Worm (Caenorhabditis elegans): ENCODE results near the gene lig-4.

The lig-4 gene

ce11 chrIII:7570083-7570695 lies 48.9 kb downstream of the lig-4 start, which contains the start of gene R13A5.7 (continued):
- TF ChIP-seq Y75B8A.6 (GFP tag; IDR thresholded peaks at IDR 0.05) (no peak), unc-62 (GFP tag; optimal IDR thresholded peaks at IDR 0.05 in 1 of 2) (peak in 1 of 2 experiments; percentile 97), unc-62 (tag; optimal IDR thresholded peaks at IDR 0.05) (no peak), nhr-25 (tag; optimal IDR thresholded peaks at IDR 0.05; ENCODE audit: borderline replicate concordance, insufficient read depth) (peak; percentile 70), sdz-12 (GFP tag; optimal IDR thresholded peaks at IDR 0.05) (no peak), nhr-77 (tag; optimal IDR thresholded peaks at IDR 0.05) (peak; percentile 67), aha-1 (tag) (peak; percentile 14), zip-2 (tag; optimal IDR thresholded peaks at IDR 0.05) (no peak), R02D3.7 (tag; optimal IDR thresholded peaks at IDR 0.05) (no peak), jun-1 (tag; optimal IDR thresholded peaks at IDR 0.05) (no peak), tra-1 (GFP tag; IDR thresholded peaks at IDR 0.05) (0 out of 2 replicates have a peak, but pooled peaks have one; percentile 37), mes-2 (tag; optimal IDR thresholded peaks at IDR 0.05; ENCODE audit: poor library complexity, severe bottlenecking) (peak; percentile 69), hif-1 (tag; optimal IDR thresholded peaks at IDR 0.05) (peak in 1 of 2 experiments; percentile 36), hlh-30 (tag; optimal IDR thresholded peaks at IDR 0.05; ENCODE audit: insufficient read depth) (peak; percentile 95), T20F7.1 (GFP tag; optimal IDR thresholded peaks at IDR 0.05) (peak; percentile 63), lsy-2 (tag; optimal IDR thresholded peaks at IDR 0.05) (peak; percentile 85 to 86), nhr-6 (tag; optimal IDR thresholded peaks at IDR 0.05) (peak; percentile 75), unc-130 (GFP tag; optimal IDR thresholded peaks at IDR 0.05) (no peak), ctbp-1 (GFP tag; IDR thresholded peaks at IDR 0.05) (peak; percentile 63; the same call in 1 of the 2 replicates)

ce11 chrIII:7571726-7572125 lies 50.5 kb downstream of the lig-4 start:
- TF ChIP-seq F49E8.2 (tag; optimal IDR thresholded peaks at IDR 0.05; ENCODE audit: borderline replicate concordance) = peak; percentile 23
- TF ChIP-seq ceh-32 (tag; optimal IDR thresholded peaks at IDR 0.05; ENCODE audit: poor library complexity) = no peak
- TF ChIP-seq nhr-10 (tag; optimal IDR thresholded peaks at IDR 0.05) = no peak
- TF ChIP-seq arid-1 (GFP tag; conservative IDR thresholded peaks at IDR 0.05) = 0 out of 2 replicates have a peak, but pooled peaks have one; percentile 36
- no peak for TF ChIP-seq pqm-1 (tag; optimal IDR thresholded peaks at IDR 0.05)
- no peak for TF ChIP-seq nhr-41 (GFP tag; IDR thresholded peaks at IDR 0.05)
- TF ChIP-seq skn-1 (tag; optimal IDR thresholded peaks at IDR 0.05) = no peak
- TF ChIP-seq snpc-1.2 (GFP tag; IDR thresholded peaks at IDR 0.05) = peak; percentile 35; the same call in 1 of the 2 replicates
- no peak for TF ChIP-seq lin-39 (tag; optimal IDR thresholded peaks at IDR 0.05)
- TF ChIP-seq nhr-25 (tag; optimal IDR thresholded peaks at IDR 0.05; ENCODE audit: borderline replicate concordance, insufficient read depth) = no peak
- no peak for TF ChIP-seq zag-1 (tag; optimal IDR thresholded peaks at IDR 0.05)
- TF ChIP-seq aha-1 (tag) = peak; percentile 43
- peak; percentile 40; the same call in 1 of the 2 replicates for TF ChIP-seq lin-38 (GFP tag; IDR thresholded peaks at IDR 0.05)
- no peak for TF ChIP-seq D1046.2 (GFP tag; IDR thresholded peaks at IDR 0.05)
- TF ChIP-seq hlh-30 (tag; optimal IDR thresholded peaks at IDR 0.05; ENCODE audit: insufficient read depth) = no peak
- no peak for TF ChIP-seq daf-16 (GFP tag; optimal IDR thresholded peaks at IDR 0.05)
- TF ChIP-seq daf-16 (tag; optimal IDR thresholded peaks at IDR 0.05) = peak; percentile 22
- no peak for TF ChIP-seq spr-3 (GFP tag; optimal IDR thresholded peaks at IDR 0.05)
- TF ChIP-seq Y48G9A.11 (GFP tag; IDR thresholded peaks at IDR 0.05) = peak; percentile 56
- TF ChIP-seq ceh-62 (tag; optimal IDR thresholded peaks at IDR 0.05) = no peak
- 0 out of 2 replicates have a peak, but pooled peaks have one; percentile 29 for TF ChIP-seq lin-1 (GFP tag; IDR thresholded peaks at IDR 0.05)
- TF ChIP-seq nhr-48 (tag; optimal IDR thresholded peaks at IDR 0.05) = no peak

All from whole organism, L4 larva.